Worm (Caenorhabditis elegans) whole organism, midembryonic: ENCODE measurements around the gene srh-270.

Experiments
- T22C8.4 ChIP-seq: fragments of 200-800 bp; sonication (Bioruptor generic); IDR thresholded peaks from 2 replicates; pipeline ENCODE4 v1.3.6; 2022; ENCODE audit warnings: missing genetic modification characterization, missing compliant biosample characterization
- cog-1 ChIP-seq: sonication (generic microtip); optimal IDR thresholded peaks from 2 replicates; lab custom pipeline; 2016; ENCODE audit warnings: missing genetic modification characterization, missing compliant biosample characterization
- flt-1 ChIP-seq: fragments of 200-800 bp; sonication (Bioruptor generic); IDR thresholded peaks from 2 replicates; pipeline ENCODE4 v1.3.6; 2022; ENCODE audit warnings: missing genetic modification characterization, missing compliant biosample characterization
- klf-2 ChIP-seq: fragments of 200-800 bp; sonication (Bioruptor generic); conservative IDR thresholded peaks from 2 replicates; pipeline ENCODE4 v1.3.6; 2022; ENCODE audit warnings: missing genetic modification reagents, missing genetic modification characterization, missing compliant biosample characterization
- med-1 ChIP-seq: sonication (generic microtip); optimal IDR thresholded peaks from 2 replicates; lab custom pipeline; 2017; ENCODE audit warnings: missing genetic modification characterization, mild to moderate bottlenecking, missing compliant biosample characterization, antibody characterized with exemption, missing genetic modification reagents; ENCODE audit not compliant: insufficient read depth
- ref-1 ChIP-seq: fragments of 200-800 bp; sonication (Bioruptor generic); conservative IDR thresholded peaks from 2 replicates; pipeline ENCODE4 v1.3.6; 2022; ENCODE audit warnings: missing genetic modification reagents, missing genetic modification characterization, missing compliant biosample characterization
- tab-1 ChIP-seq: fragments of 200-800 bp; sonication (Bioruptor generic); IDR thresholded peaks from 2 replicates; pipeline ENCODE4 v1.3.6; 2022; ENCODE audit warnings: missing genetic modification characterization, missing compliant biosample characterization
- ztf-23 ChIP-seq: fragments of 200-800 bp; sonication (Bioruptor generic); IDR thresholded peaks from 2 replicates; pipeline ENCODE4 v1.3.6; 2022; ENCODE audit warnings: missing genetic modification reagents, missing genetic modification characterization, missing compliant biosample characterization
- ztf-29 ChIP-seq: fragments of 200-800 bp; sonication (Bioruptor generic); IDR thresholded peaks from 2 replicates; pipeline ENCODE4 v1.3.6; 2022; ENCODE audit warnings: missing genetic modification reagents, missing genetic modification characterization, missing compliant biosample characterization

Gene srh-270

DNA sequence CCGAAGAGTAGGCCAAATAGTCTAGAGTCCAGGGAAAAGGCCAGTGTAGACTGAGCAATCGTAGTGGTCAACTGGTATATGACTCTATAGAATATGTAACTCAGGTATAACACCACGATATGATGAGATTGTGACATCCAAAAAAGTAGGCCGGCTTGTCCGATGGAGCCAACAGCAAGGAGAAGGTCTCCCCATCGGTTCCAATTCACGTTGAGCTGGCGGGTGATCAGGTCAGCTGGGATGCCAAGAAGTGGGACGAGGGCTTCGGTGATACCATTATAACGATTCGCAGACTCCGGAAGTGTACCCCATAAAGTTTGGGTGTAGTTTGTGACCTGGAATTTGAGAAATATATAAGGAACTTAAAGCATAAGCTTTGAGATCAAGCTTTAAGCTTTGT is 11.5 kb upstream of the srh-270 start:
- TF ChIP-seq ref-1 (GFP tag; lab: Robert Waterston, UW) (no peak), cog-1 (tag; lab: Kevin White, UChicago) (no peak), ztf-23 (GFP tag; lab: Robert Waterston, UW) (no peak), flt-1 (GFP tag; lab: Robert Waterston, UW) (no peak), T22C8.4 (no peak), ztf-29 (no peak), klf-2 (GFP tag; lab: Robert Waterston, UW) (no peak), med-1 (GFP tag; lab: Kevin White, UChicago) (no peak), tab-1 (GFP tag; lab: Robert Waterston, UW) (no peak)

DNA sequence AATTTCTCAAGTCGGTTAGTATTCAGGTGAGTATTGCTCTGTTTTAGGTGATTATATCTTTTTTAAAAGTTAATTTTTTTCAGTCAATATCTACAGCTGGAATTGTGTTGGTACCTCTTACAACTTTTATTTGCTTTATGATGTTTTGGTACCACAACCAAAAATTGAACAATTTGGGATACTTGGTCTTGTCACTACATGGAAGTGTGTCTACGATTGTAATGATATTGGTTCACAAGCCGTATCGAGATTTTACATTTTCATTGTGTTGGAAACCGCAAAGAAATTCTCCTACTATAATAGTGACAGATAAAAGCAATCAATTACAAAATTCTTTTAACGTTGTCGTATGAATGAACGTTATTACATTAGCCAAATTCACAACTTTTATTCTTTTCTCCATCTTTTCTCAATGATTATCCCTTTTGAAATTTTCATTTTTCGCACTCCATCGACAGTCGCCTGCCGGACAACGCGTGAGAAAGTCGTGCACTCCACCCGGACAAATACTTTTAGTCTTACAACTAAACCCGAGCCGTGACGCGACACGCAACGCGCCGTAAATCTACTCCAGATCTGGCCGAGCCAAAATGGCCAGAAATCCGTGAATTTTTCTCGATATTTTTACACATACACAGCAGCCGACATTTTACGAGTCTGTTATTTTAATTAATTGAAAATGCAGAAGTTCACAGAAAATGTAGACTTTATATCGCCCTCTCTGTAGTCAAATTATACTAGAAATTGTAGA is 10.5 kb upstream of the srh-270 start:
- no peak for TF ChIP-seq ztf-23 (GFP tag; lab: Robert Waterston, UW)
- no peak for TF ChIP-seq cog-1 (tag; lab: Kevin White, UChicago)
- TF ChIP-seq flt-1 (GFP tag; lab: Robert Waterston, UW) = no peak
- no peak for TF ChIP-seq T22C8.4
- no peak for TF ChIP-seq tab-1 (GFP tag; lab: Robert Waterston, UW)

DNA sequence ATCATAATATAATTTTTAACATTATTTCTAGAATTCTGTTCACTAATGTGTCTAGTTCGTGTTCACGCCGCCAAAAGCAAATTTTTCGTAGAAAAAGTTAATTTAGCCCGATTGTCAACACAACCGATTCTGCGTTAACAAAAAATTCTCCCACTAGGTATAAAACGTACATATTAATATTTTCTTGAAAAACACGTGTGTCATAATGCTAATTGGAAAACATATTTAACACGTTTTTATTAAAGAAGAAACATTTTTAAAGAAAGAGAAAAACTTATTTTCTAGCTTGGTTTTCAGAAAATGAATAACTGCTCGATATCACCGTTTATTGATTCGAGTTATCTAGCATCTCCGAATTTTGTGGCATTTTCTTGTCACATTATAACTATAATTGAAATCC is 8.7 kb upstream of the srh-270 start, which contains the start of gene srh-243:
Gene srh-243 (plus strand): TSS at position 301 of the 400 bp plus-strand sequence.
- TF ChIP-seq T22C8.4 (no peak), ztf-29 (no peak), flt-1 (GFP tag; lab: Robert Waterston, UW) (no peak), ref-1 (GFP tag; lab: Robert Waterston, UW) (no peak), cog-1 (tag; lab: Kevin White, UChicago) (no peak), klf-2 (GFP tag; lab: Robert Waterston, UW) (no peak), med-1 (GFP tag; lab: Kevin White, UChicago) (no peak), tab-1 (GFP tag; lab: Robert Waterston, UW) (no peak), ztf-23 (GFP tag; lab: Robert Waterston, UW) (no peak)

DNA sequence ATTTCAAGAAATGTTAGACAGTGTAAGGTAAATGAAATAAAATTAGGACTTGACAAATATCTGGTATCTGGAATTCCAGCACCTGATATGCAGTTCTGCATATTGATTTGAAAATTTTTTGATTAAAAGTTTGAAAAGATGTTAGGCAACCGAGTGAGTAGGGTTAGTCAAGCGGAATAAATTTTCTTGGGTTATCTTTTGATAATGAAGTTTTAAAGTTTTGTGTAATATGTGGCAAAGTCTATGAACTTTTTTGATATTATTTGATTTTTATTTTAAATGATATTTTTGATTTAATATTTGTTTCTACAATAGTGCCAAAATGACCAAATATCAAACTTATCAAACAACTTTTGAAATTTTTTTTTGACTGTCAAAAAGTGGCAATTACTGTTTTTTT is 8.1 kb upstream of the srh-270 start, which contains the start of gene srh-241:
Gene srh-241 (minus strand): TSS at position 101 of the 400 bp plus-strand sequence.
- TF ChIP-seq tab-1 (GFP tag; lab: Robert Waterston, UW) = no peak
- TF ChIP-seq med-1 (GFP tag; lab: Kevin White, UChicago) = no peak
- TF ChIP-seq ztf-29 = no peak
- no peak for TF ChIP-seq cog-1 (tag; lab: Kevin White, UChicago)
- no peak for TF ChIP-seq ztf-23 (GFP tag; lab: Robert Waterston, UW)
- TF ChIP-seq ref-1 (GFP tag; lab: Robert Waterston, UW) = no peak
- no peak for TF ChIP-seq klf-2 (GFP tag; lab: Robert Waterston, UW)
- TF ChIP-seq flt-1 (GFP tag; lab: Robert Waterston, UW) = no peak
- TF ChIP-seq T22C8.4 = no peak

DNA sequence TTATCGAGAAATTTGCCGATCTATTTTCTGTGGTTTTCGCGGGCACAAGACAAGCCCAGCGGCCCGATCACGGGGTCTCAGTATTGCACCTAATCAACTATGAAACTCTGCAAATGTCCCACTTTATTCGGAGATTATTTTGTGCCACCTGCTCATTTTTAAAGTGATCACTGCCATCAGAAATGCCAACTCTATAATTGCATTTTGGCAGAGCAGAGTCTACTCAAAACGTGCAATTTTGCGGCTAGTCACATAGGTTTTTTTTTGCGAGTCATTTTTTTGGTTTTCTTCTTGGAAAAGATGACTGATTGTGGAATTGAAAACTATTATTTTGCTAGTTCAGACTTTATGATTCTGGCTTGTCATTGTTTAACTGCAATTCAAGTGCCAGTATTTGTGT is 3.5 kb upstream of the srh-270 start, which contains the start of gene srh-240:
Gene srh-240 (plus strand): TSS at position 301 of the 400 bp plus-strand sequence.
- TF ChIP-seq ref-1 (GFP tag; lab: Robert Waterston, UW) (no peak), flt-1 (GFP tag; lab: Robert Waterston, UW) (no peak), ztf-29 (no peak), T22C8.4 (no peak), ztf-23 (GFP tag; lab: Robert Waterston, UW) (no peak), tab-1 (GFP tag; lab: Robert Waterston, UW) (no peak), cog-1 (tag; lab: Kevin White, UChicago) (no peak), med-1 (GFP tag; lab: Kevin White, UChicago) (no peak), klf-2 (GFP tag; lab: Robert Waterston, UW) (no peak)

DNA sequence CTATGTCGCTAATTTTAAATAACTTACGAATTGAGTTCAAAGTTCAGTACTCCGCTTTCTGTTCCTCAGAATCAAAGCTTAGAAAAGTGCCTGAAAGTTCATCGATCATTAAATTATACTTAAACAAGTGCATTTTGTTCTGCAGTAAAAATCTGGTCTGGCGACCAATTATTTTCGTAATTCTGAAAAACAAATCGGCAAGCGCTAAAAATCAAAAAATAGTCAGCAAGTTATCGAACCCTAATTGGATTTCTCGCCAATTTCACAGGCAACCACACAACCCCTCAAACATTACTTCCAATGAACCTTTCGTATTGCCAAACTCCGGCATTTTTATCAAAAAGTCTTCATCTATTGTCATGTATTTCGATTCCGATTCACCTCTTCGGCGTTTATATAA is 1.6 kb upstream of the srh-270 start, which contains the start of gene srh-272:
Gene srh-272 (plus strand): TSS at position 301 of the 400 bp plus-strand sequence.
- TF ChIP-seq klf-2 (GFP tag; lab: Robert Waterston, UW) = no peak
- TF ChIP-seq tab-1 (GFP tag; lab: Robert Waterston, UW) = no peak
- no peak for TF ChIP-seq flt-1 (GFP tag; lab: Robert Waterston, UW)
- TF ChIP-seq ztf-29 = no peak
- no peak for TF ChIP-seq ref-1 (GFP tag; lab: Robert Waterston, UW)

DNA sequence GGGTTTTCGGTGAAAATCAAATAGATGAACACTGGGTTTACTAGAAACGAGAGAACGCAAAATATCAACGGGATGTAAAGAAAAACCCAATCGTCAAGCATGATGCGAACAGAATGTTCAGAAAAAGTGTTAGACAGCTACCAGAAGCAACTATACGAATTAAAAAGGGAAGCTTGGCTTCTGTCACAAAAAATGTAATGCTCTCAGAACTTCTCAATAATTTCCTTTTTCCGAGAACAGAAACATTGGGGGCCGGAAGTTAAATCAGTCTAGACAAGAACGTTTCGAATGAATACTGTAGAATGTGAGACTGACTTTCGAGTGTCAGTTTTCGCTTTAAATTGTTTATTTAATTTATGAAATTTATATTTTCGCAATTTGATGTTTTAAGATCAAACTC is 1.7 kb downstream of the srh-270 start, which contains the start of gene srj-54:
Gene srj-54 (minus strand): TSS at position 101 of the 400 bp plus-strand sequence.
- TF ChIP-seq tab-1 (GFP tag; lab: Robert Waterston, UW) (no peak), ref-1 (GFP tag; lab: Robert Waterston, UW) (no peak), flt-1 (GFP tag; lab: Robert Waterston, UW) (no peak), T22C8.4 (no peak), ztf-23 (GFP tag; lab: Robert Waterston, UW) (no peak), cog-1 (tag; lab: Kevin White, UChicago) (no peak), klf-2 (GFP tag; lab: Robert Waterston, UW) (no peak), med-1 (GFP tag; lab: Kevin White, UChicago) (no peak), ztf-29 (no peak)

DNA sequence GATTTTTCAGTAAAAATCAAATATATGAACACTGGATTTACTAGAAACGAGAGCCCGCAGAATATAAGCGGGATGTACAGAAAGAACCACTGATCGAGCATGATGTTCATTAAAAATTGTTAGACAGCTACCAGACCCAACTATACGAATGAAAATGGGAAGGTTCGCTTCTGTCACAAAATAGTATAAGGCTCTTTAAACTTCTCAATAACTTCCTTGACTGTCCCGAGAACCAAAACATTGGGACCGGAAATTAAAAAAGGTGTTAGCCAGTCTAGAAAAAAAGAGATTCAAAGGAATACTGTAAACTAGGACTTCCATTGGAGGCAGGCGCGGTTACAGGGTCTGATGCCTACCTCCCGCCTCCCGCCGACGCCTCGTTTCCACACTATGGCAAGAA is 3.6 kb downstream of the srh-270 start, which contains the start of gene srj-55:
Gene srj-55 (minus strand): TSS at position 101 of the 400 bp plus-strand sequence.
- TF ChIP-seq med-1 (GFP tag; lab: Kevin White, UChicago) (no peak), T22C8.4 (no peak), ztf-29 (no peak), klf-2 (GFP tag; lab: Robert Waterston, UW) (no peak), flt-1 (GFP tag; lab: Robert Waterston, UW) (no peak), tab-1 (GFP tag; lab: Robert Waterston, UW) (no peak), ref-1 (GFP tag; lab: Robert Waterston, UW) (no peak), cog-1 (tag; lab: Kevin White, UChicago) (no peak), ztf-23 (GFP tag; lab: Robert Waterston, UW) (no peak)

DNA sequence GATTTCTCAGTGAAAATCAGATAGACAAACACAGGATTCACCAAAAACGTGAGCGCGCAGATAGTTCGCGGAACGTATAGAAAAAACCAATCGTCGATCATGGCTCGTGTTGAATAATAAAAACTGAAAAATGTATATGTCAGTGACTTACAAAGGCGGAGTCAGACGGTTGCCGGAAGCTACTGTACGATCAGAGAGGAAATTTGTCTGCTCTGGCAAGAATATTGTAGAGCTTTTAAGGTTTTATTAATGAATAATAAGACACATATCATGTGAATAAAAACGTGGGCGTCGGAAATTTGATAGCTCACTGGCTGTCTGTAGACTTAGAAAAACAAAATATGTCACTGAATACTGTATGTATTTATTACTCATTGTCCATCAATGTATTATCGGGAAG is 5.9 kb downstream of the srh-270 start, which contains the start of gene srj-57:
Gene srj-57 (minus strand): TSS at position 101 of the 400 bp plus-strand sequence.
- no peak for TF ChIP-seq cog-1 (tag; lab: Kevin White, UChicago)
- TF ChIP-seq ref-1 (GFP tag; lab: Robert Waterston, UW) = no peak
- TF ChIP-seq klf-2 (GFP tag; lab: Robert Waterston, UW) = no peak
- no peak for TF ChIP-seq ztf-29
- no peak for TF ChIP-seq T22C8.4
- TF ChIP-seq flt-1 (GFP tag; lab: Robert Waterston, UW) = no peak
- no peak for TF ChIP-seq tab-1 (GFP tag; lab: Robert Waterston, UW)
- no peak for TF ChIP-seq ztf-23 (GFP tag; lab: Robert Waterston, UW)
- no peak for TF ChIP-seq med-1 (GFP tag; lab: Kevin White, UChicago)
